Worm (Caenorhabditis elegans) whole organism, L4 larva: Measurements from ENCODE around the gene srw-33.
A peak's percentile ranks its signal among the peaks of the same experiment; 100 is the strongest.

Source experiments
- D1046.2 ChIP-seq: fragments of 200-800 bp; sonication (Bioruptor generic); IDR thresholded peaks from 2 replicates; pipeline ENCODE4 v1.3.6; 2022; ENCODE audit warnings: missing genetic modification characterization, missing compliant biosample characterization
- F37D6.2 ChIP-seq: sonication (generic microtip); optimal IDR thresholded peaks from 2 replicates; lab custom pipeline; 2016; ENCODE audit warnings: mild to moderate bottlenecking, missing genetic modification characterization, missing compliant biosample characterization
- F44E2.7 ChIP-seq: fragments of 200-800 bp; sonication (Bioruptor generic); IDR thresholded peaks from 2 replicates; pipeline ENCODE4 v2.1.2; 2022; ENCODE audit warnings: missing genetic modification characterization, missing compliant biosample characterization
- R02D3.7 ChIP-seq: fragments of 150-350 bp; sonication (generic microtip); optimal IDR thresholded peaks from 3 replicates; lab custom pipeline; 2014; ENCODE audit warnings: missing biosample characterization, missing genetic modification characterization
- Y105C5A.15 ChIP-seq: fragments of 200-800 bp; sonication (Bioruptor generic); IDR thresholded peaks from 2 replicates; pipeline ENCODE4 v1.3.6; 2022; ENCODE audit warnings: missing genetic modification characterization, missing compliant biosample characterization
- Y5F2A.4 ChIP-seq: fragments of 200-800 bp; sonication (Bioruptor generic); optimal IDR thresholded peaks from 2 replicates; lab custom pipeline; 2018; ENCODE audit warnings: mild to moderate bottlenecking, missing genetic modification characterization, missing compliant biosample characterization
- ZK546.5 ChIP-seq, 2 experiments: sonication (generic microtip); optimal IDR thresholded peaks; 2 replicates each; lab custom pipeline; 2017; ENCODE audit warnings: missing biosample characterization in 2 of 2, missing genetic modification characterization in 2 of 2
- aha-1 ChIP-seq: fragments of 150-350 bp; peaks from one replicate; lab custom pipeline; 2014; ENCODE audit warnings: missing biosample characterization, missing genetic modification characterization
- aly-2 ChIP-seq: sonication (generic microtip); optimal IDR thresholded peaks from 2 replicates; lab custom pipeline; 2018; ENCODE audit warnings: missing biosample characterization, missing genetic modification characterization
- arid-1 ChIP-seq: fragments of 200-800 bp; sonication (Bioruptor generic); conservative IDR thresholded peaks from 2 replicates; pipeline ENCODE4 v1.3.6; 2022; ENCODE audit warnings: missing genetic modification reagents, missing genetic modification characterization, missing compliant biosample characterization
- ceh-32 ChIP-seq: sonication (generic microtip); optimal IDR thresholded peaks from 2 replicates; lab custom pipeline; 2016; ENCODE audit warnings: mild to moderate bottlenecking, missing genetic modification characterization, missing compliant biosample characterization; ENCODE audit not compliant: poor library complexity
- ceh-82 ChIP-seq: sonication (generic microtip); optimal IDR thresholded peaks from 2 replicates; lab custom pipeline; 2017; ENCODE audit warnings: missing biosample characterization, missing genetic modification characterization
- ces-1 ChIP-seq: fragments of 150-350 bp; sonication (generic microtip); optimal IDR thresholded peaks from 4 replicates; lab custom pipeline; 2014; ENCODE audit warnings: missing biosample characterization, missing genetic modification reagents, missing genetic modification characterization
- daf-12 ChIP-seq: fragments of 150-350 bp; optimal IDR thresholded peaks from 2 replicates; lab custom pipeline; 2014; ENCODE audit warnings: missing biosample characterization, missing genetic modification reagents, missing genetic modification characterization
- daf-16 ChIP-seq, 3 experiments: sonication (generic microtip); optimal IDR thresholded peaks; 2 replicates each; lab custom pipeline; 2016 to 2017; ENCODE audit warnings: missing genetic modification characterization in 3 of 3, missing genetic modification reagents in 3 of 3, mild to moderate bottlenecking in 2 of 3, missing compliant biosample characterization in 2 of 3, missing biosample characterization in 1 of 3, moderate library complexity in 1 of 3
- daf-19 ChIP-seq: fragments of 200-800 bp; sonication (Bioruptor generic); conservative IDR thresholded peaks from 2 replicates; pipeline ENCODE4 v1.3.6; 2022; ENCODE audit warnings: missing genetic modification characterization, missing compliant biosample characterization
- dmd-9 ChIP-seq: fragments of 200-800 bp; sonication (Bioruptor generic); IDR thresholded peaks from 2 replicates; pipeline ENCODE4 v1.3.6; 2022; ENCODE audit warnings: missing genetic modification reagents, missing genetic modification characterization, missing compliant biosample characterization
- duxl-1 ChIP-seq: sonication (generic microtip); optimal IDR thresholded peaks from 2 replicates; lab custom pipeline; 2016; ENCODE audit warnings: mild to moderate bottlenecking, missing genetic modification characterization, moderate library complexity, missing compliant biosample characterization; ENCODE audit not compliant: poor library complexity
- dve-1 ChIP-seq: sonication (generic microtip); optimal IDR thresholded peaks from 2 replicates; lab custom pipeline; 2017; ENCODE audit warnings: antibody characterized with exemption, mild to moderate bottlenecking, missing genetic modification characterization, missing compliant biosample characterization; ENCODE audit not compliant: insufficient read depth
- egl-43 ChIP-seq: fragments of 200-800 bp; sonication (Bioruptor generic); IDR thresholded peaks from 2 replicates; pipeline ENCODE4 v1.3.6; 2022; ENCODE audit warnings: missing genetic modification reagents, missing genetic modification characterization, missing compliant biosample characterization
- fos-1 ChIP-seq: fragments of 150-350 bp; optimal IDR thresholded peaks from 2 replicates; lab custom pipeline; 2014; ENCODE audit warnings: missing biosample characterization, missing genetic modification characterization
- hlh-11 ChIP-seq: fragments of 200-800 bp; sonication (Bioruptor generic); optimal IDR thresholded peaks from 2 replicates; lab custom pipeline; 2018; ENCODE audit warnings: mild to moderate bottlenecking, missing genetic modification characterization, missing compliant biosample characterization
- lin-1 ChIP-seq: fragments of 200-800 bp; sonication (Bioruptor generic); IDR thresholded peaks from 2 replicates; pipeline ENCODE4 v1.3.6; 2022; ENCODE audit warnings: missing genetic modification reagents, missing genetic modification characterization, missing compliant biosample characterization
- lin-13 ChIP-seq: fragments of 150-350 bp; optimal IDR thresholded peaks from 2 replicates; lab custom pipeline; 2014; ENCODE audit warnings: missing biosample characterization, missing genetic modification reagents, missing genetic modification characterization
- lin-29 ChIP-seq: fragments of 200-800 bp; sonication (Bioruptor generic); IDR thresholded peaks from 2 replicates; pipeline ENCODE4 v1.3.6; 2022; ENCODE audit warnings: missing genetic modification reagents, missing genetic modification characterization, missing compliant biosample characterization
- lin-38 ChIP-seq: fragments of 200-800 bp; sonication (Bioruptor generic); IDR thresholded peaks from 2 replicates; pipeline ENCODE4 v1.3.6; 2022; ENCODE audit warnings: missing genetic modification reagents, missing genetic modification characterization, missing compliant biosample characterization
- lin-39 ChIP-seq: fragments of 150-350 bp; optimal IDR thresholded peaks from 2 replicates; lab custom pipeline; 2014; ENCODE audit warnings: missing biosample characterization, missing genetic modification reagents, missing genetic modification characterization
- madf-9 ChIP-seq: fragments of 200-800 bp; sonication (Bioruptor generic); conservative IDR thresholded peaks from 2 replicates; pipeline ENCODE4 v1.3.6; 2022; ENCODE audit warnings: missing genetic modification reagents, missing genetic modification characterization, missing compliant biosample characterization
- mdt-29 ChIP-seq: fragments of 200-800 bp; sonication (Bioruptor generic); IDR thresholded peaks from 2 replicates; pipeline ENCODE4 v1.3.6; 2022; ENCODE audit warnings: missing genetic modification reagents, missing genetic modification characterization, missing compliant biosample characterization
- mep-1 ChIP-seq: fragments of 150-350 bp; sonication (generic microtip); optimal IDR thresholded peaks from 3 replicates; lab custom pipeline; 2014; ENCODE audit warnings: missing biosample characterization, missing genetic modification characterization
- mes-2 ChIP-seq: sonication (generic microtip); optimal IDR thresholded peaks from 2 replicates; lab custom pipeline; 2016; ENCODE audit warnings: missing genotype, mild to moderate bottlenecking, missing genetic modification characterization, missing compliant biosample characterization; ENCODE audit not compliant: poor library complexity, severe bottlenecking
- mxl-3 ChIP-seq: fragments of 200-800 bp; sonication (Bioruptor generic); optimal IDR thresholded peaks from 2 replicates; lab custom pipeline; 2018; ENCODE audit warnings: mild to moderate bottlenecking, missing genetic modification characterization, missing compliant biosample characterization
- nhr-11 ChIP-seq: fragments of 150-350 bp; optimal IDR thresholded peaks from 2 replicates; lab custom pipeline; 2014; ENCODE audit warnings: missing biosample characterization, missing genetic modification characterization
- nhr-111 ChIP-seq: fragments of 200-800 bp; sonication (Bioruptor generic); optimal IDR thresholded peaks from 2 replicates; lab custom pipeline; 2018; ENCODE audit warnings: mild to moderate bottlenecking, missing genetic modification characterization, missing compliant biosample characterization
- nhr-25 ChIP-seq: sonication (generic microtip); optimal IDR thresholded peaks from 2 replicates; lab custom pipeline; 2017; ENCODE audit warnings: missing genetic modification characterization, mild to moderate bottlenecking, missing compliant biosample characterization, antibody characterized with exemption, moderate library complexity, borderline replicate concordance; ENCODE audit not compliant: insufficient read depth
- nhr-28 ChIP-seq: fragments of 150-350 bp; optimal IDR thresholded peaks from 2 replicates; lab custom pipeline; 2014; ENCODE audit warnings: missing biosample characterization, missing genetic modification characterization
- nhr-6 ChIP-seq: fragments of 150-350 bp; optimal IDR thresholded peaks from 2 replicates; lab custom pipeline; 2014; ENCODE audit warnings: missing biosample characterization, missing genetic modification characterization
- nhr-77 ChIP-seq: fragments of 150-350 bp; optimal IDR thresholded peaks from 2 replicates; lab custom pipeline; 2014; ENCODE audit warnings: missing biosample characterization, missing genetic modification characterization
- php-3 ChIP-seq: fragments of 200-800 bp; sonication (Bioruptor generic); IDR thresholded peaks from 2 replicates; pipeline ENCODE4 v1.3.6; 2022; ENCODE audit warnings: missing genetic modification reagents, missing genetic modification characterization, missing compliant biosample characterization
- pqm-1 ChIP-seq: sonication (generic microtip); optimal IDR thresholded peaks from 2 replicates; lab custom pipeline; 2017; ENCODE audit warnings: missing biosample characterization, missing genetic modification characterization
- snpc-1.2 ChIP-seq: fragments of 200-800 bp; sonication (Bioruptor generic); IDR thresholded peaks from 2 replicates; pipeline ENCODE4 v1.3.6; 2022; ENCODE audit warnings: missing genetic modification reagents, missing genetic modification characterization, missing compliant biosample characterization
- spr-3 ChIP-seq: fragments of 200-800 bp; sonication (Bioruptor generic); optimal IDR thresholded peaks from 2 replicates; lab custom pipeline; 2018; ENCODE audit warnings: mild to moderate bottlenecking, missing genetic modification characterization, missing compliant biosample characterization
- vab-7 ChIP-seq: fragments of 200-800 bp; sonication (Bioruptor generic); IDR thresholded peaks from 2 replicates; pipeline ENCODE4 v1.3.6; 2022; ENCODE audit warnings: missing genetic modification reagents, missing genetic modification characterization, missing compliant biosample characterization
- zfp-2 ChIP-seq: sonication (generic microtip); optimal IDR thresholded peaks from 2 replicates; lab custom pipeline; 2016; ENCODE audit warnings: mild to moderate bottlenecking, missing genetic modification characterization, missing compliant biosample characterization
- zfp-3 ChIP-seq: fragments of 200-800 bp; sonication (Bioruptor generic); conservative IDR thresholded peaks from 2 replicates; pipeline ENCODE4 v1.3.6; 2022; ENCODE audit warnings: missing genetic modification reagents, missing genetic modification characterization, missing compliant biosample characterization
- zip-2 ChIP-seq: fragments of 150-350 bp; optimal IDR thresholded peaks from 2 replicates; lab custom pipeline; 2014; ENCODE audit warnings: missing biosample characterization, missing genetic modification characterization

The srw-33 gene

ce11 chrV:15444188-15444587 is 7.1 kb downstream of the srw-33 start, which contains the start of gene T26H5.11:
Gene T26H5.11 (minus strand): TSS chrV:15444288.
- TF ChIP-seq lin-13 (no peak), lin-38 (GFP tag; lab: Robert Waterston, UW) (no peak), lin-39 (tag; lab: Kevin White, UChicago) (no peak), nhr-11 (no peak), snpc-1.2 (GFP tag; lab: Robert Waterston, UW) (no peak)

- TF ChIP-seq zfp-2 (no peak), nhr-28 (tag; lab: Kevin White, UChicago) (no peak), mdt-29 (no peak), dve-1 (tag; lab: Kevin White, UChicago) (no peak), snpc-1.2 (GFP tag; lab: Robert Waterston, UW) (no peak)
Observed at ce11 chrV:15443708-15444107, 7.6 kb downstream of the srw-33 start, which contains the start of gene T26H5.10. Gene T26H5.10 (minus strand): TSS chrV:15443808.

DNA sequence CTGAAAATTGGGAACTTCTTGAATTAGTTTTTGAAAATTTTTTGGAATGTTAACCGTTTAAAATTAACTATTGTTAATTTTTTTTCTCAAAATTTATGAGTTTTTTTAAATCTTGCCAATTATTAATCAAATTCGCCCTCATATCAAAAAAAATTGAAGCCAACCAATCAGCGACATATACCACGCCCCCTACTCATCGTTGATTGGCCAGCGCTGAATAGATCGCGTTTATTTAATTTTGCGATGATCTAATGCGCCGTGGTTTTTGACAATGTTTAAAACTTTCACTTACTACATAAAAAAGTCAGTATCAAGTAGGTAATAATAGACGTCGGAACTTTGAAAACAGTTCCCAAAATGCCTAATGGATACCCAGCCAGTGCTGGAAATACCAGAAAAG is 8.9 kb downstream of the srw-33 start:
- TF ChIP-seq zfp-3 (no peak), php-3 (no peak), hlh-11 (tag; lab: Kevin White, UChicago) (no peak), daf-12 (tag; lab: Kevin White, UChicago) (no peak), ceh-82 (no peak), arid-1 (GFP tag; lab: Robert Waterston, UW) (no peak), lin-39 (tag; lab: Kevin White, UChicago) (no peak), mep-1 (tag; lab: Kevin White, UChicago) (no peak), aha-1 (tag; lab: Kevin White, UChicago) (no peak), zip-2 (tag; lab: Kevin White, UChicago) (no peak), dmd-9 (GFP tag; lab: Robert Waterston, UW) (no peak), nhr-111 (no peak)

ce11 chrV:15436133-15436532 is 15.2 kb downstream of the srw-33 start:
- TF ChIP-seq F44E2.7 (GFP tag; lab: Robert Waterston, UW) = no peak
- TF ChIP-seq mxl-3 (GFP tag; lab: Kevin White, UChicago) = no peak
- TF ChIP-seq aly-2 (tag; lab: Kevin White, UChicago) = no peak
- no peak for TF ChIP-seq fos-1 (tag; lab: Kevin White, UChicago)
- TF ChIP-seq duxl-1 (tag; lab: Kevin White, UChicago) = no peak
- TF ChIP-seq daf-16 (GFP tag; optimal IDR thresholded peaks at IDR 0.05; lab: Kevin White, UChicago) = no peak
- TF ChIP-seq daf-16 (tag; optimal IDR thresholded peaks at IDR 0.05; lab: Kevin White, UChicago) = peak; percentile 71
- no peak for TF ChIP-seq egl-43 (GFP tag; lab: Robert Waterston, UW)
- peak; percentile 88 for TF ChIP-seq pqm-1 (tag; lab: Kevin White, UChicago)
- TF ChIP-seq mes-2 (tag; lab: Kevin White, UChicago) = no peak
- TF ChIP-seq madf-9 (GFP tag; lab: Robert Waterston, UW) = no peak
- TF ChIP-seq ZK546.5 (tag; optimal IDR thresholded peaks at IDR 0.05; lab: Kevin White, UChicago) = no peak
- TF ChIP-seq dmd-9 (GFP tag; lab: Robert Waterston, UW) = no peak
- TF ChIP-seq lin-1 = no peak
- no peak for TF ChIP-seq F37D6.2 (tag; lab: Kevin White, UChicago)
- TF ChIP-seq D1046.2 (GFP tag; lab: Robert Waterston, UW) = no peak
- no peak for TF ChIP-seq vab-7 (GFP tag; lab: Robert Waterston, UW)
- no peak for TF ChIP-seq ces-1 (GFP tag; lab: Kevin White, UChicago)
- TF ChIP-seq daf-19 (GFP tag; lab: Robert Waterston, UW) = no peak
- TF ChIP-seq spr-3 (GFP tag; lab: Kevin White, UChicago) = no peak
- no peak for TF ChIP-seq lin-29 (GFP tag; lab: Robert Waterston, UW)
- TF ChIP-seq Y5F2A.4 = no peak
- no peak for TF ChIP-seq ceh-32 (tag; lab: Kevin White, UChicago)
- peak; percentile 10 for TF ChIP-seq nhr-77
- no peak for TF ChIP-seq Y105C5A.15
- TF ChIP-seq nhr-25 = no peak
- TF ChIP-seq R02D3.7 (tag; lab: Kevin White, UChicago) = no peak
- no peak for TF ChIP-seq lin-39 (tag; lab: Kevin White, UChicago)
- TF ChIP-seq nhr-6 = peak; percentile 66
- TF ChIP-seq arid-1 (GFP tag; lab: Robert Waterston, UW) = no peak
- no peak for TF ChIP-seq hlh-11 (tag; lab: Kevin White, UChicago)
